Worm (Caenorhabditis elegans): ENCODE measurements around the gene adss-1.

DNA sequence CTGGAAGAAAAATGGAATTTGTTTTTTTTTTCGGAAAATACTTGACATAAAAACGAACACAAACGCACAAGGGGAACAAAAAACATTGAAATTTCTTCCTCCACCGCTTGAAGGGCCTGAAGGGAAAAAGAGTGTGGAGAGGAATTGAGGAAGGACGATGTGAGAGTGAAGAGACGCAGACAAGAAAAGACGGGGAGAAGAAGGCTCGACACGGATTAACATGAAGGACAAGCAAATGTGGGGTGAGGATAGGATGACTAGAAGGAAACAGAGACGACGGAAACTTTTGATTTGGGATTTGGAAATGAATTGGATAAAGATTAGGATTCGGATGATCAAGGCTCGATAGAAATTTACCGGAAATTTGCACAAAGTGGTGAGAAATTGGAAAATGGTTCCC lies 37.3 kb upstream of the adss-1 start:
- TF ChIP-seq ztf-23 (GFP tag; IDR thresholded peaks at IDR 0.05) (no peak), T22C8.4 (GFP tag; IDR thresholded peaks at IDR 0.05) (no peak; the same call in 1 of the 2 replicates), med-1 (GFP tag; optimal IDR thresholded peaks at IDR 0.05; ENCODE audit: insufficient read depth) (no peak), ref-1 (GFP tag; conservative IDR thresholded peaks at IDR 0.05) (no peak), cog-1 (tag; optimal IDR thresholded peaks at IDR 0.05) (no peak), flt-1 (GFP tag; IDR thresholded peaks at IDR 0.05) (no peak), ztf-29 (GFP tag; IDR thresholded peaks at IDR 0.05) (no peak), tab-1 (GFP tag; IDR thresholded peaks at IDR 0.05) (no peak), klf-2 (GFP tag; conservative IDR thresholded peaks at IDR 0.05) (no peak)
